Worm (Caenorhabditis elegans) whole organism, mixed stage, embryonic: ENCODE measurements around the gene col-124.

ENCODE experiments used
- M03D4.4 ChIP-seq: sonication (generic microtip); optimal IDR thresholded peaks from 2 replicates; lab custom pipeline; 2017; ENCODE audit warnings: mild to moderate bottlenecking, missing genetic modification characterization, missing compliant biosample characterization
- bed-3 ChIP-seq: fragments of 200-800 bp; sonication (Bioruptor generic); optimal IDR thresholded peaks from 3 replicates; lab custom pipeline; 2018; ENCODE audit warnings: mild to moderate bottlenecking, missing genetic modification characterization, moderate library complexity, missing compliant biosample characterization
- blmp-1 ChIP-seq: fragments of 150-350 bp; optimal IDR thresholded peaks from 2 replicates; lab custom pipeline; 2014; ENCODE audit warnings: missing biosample characterization, missing genetic modification characterization
- ceh-39 ChIP-seq: fragments of 150-350 bp; optimal IDR thresholded peaks from 2 replicates; lab custom pipeline; 2014; ENCODE audit warnings: missing biosample characterization, missing genetic modification characterization
- ceh-43 ChIP-seq: fragments of 200-800 bp; sonication (Bioruptor generic); optimal IDR thresholded peaks from 2 replicates; lab custom pipeline; 2018; ENCODE audit warnings: mild to moderate bottlenecking, missing genetic modification characterization, moderate library complexity, missing compliant biosample characterization
- ceh-83 ChIP-seq: fragments of 200-800 bp; sonication (Bioruptor generic); optimal IDR thresholded peaks from 2 replicates; lab custom pipeline; 2018; ENCODE audit warnings: mild to moderate bottlenecking, missing genetic modification characterization, missing compliant biosample characterization
- cnd-1 ChIP-seq: fragments of 200-800 bp; sonication (Bioruptor generic); optimal IDR thresholded peaks from 2 replicates; lab custom pipeline; 2018; ENCODE audit warnings: mild to moderate bottlenecking, missing genetic modification characterization, missing compliant biosample characterization
- drap-1 ChIP-seq: fragments of 200-800 bp; sonication (Bioruptor generic); optimal IDR thresholded peaks from 3 replicates; lab custom pipeline; 2018; ENCODE audit warnings: mild to moderate bottlenecking, missing genetic modification characterization, missing compliant biosample characterization
- elt-1 ChIP-seq: sonication (generic microtip); optimal IDR thresholded peaks from 2 replicates; lab custom pipeline; 2017; ENCODE audit warnings: missing genetic modification characterization, mild to moderate bottlenecking, missing compliant biosample characterization, antibody characterized with exemption, moderate library complexity, borderline replicate concordance; ENCODE audit not compliant: insufficient read depth
- elt-3 ChIP-seq: fragments of 150-350 bp; optimal IDR thresholded peaks from 2 replicates; lab custom pipeline; 2014; ENCODE audit warnings: missing biosample characterization, missing genetic modification characterization
- flh-1 ChIP-seq: fragments of 200-800 bp; sonication (Bioruptor generic); optimal IDR thresholded peaks from 2 replicates; lab custom pipeline; 2018; ENCODE audit warnings: mild to moderate bottlenecking, missing genetic modification characterization, moderate library complexity, missing compliant biosample characterization
- hlh-1 ChIP-seq: fragments of 150-350 bp; optimal IDR thresholded peaks from 2 replicates; lab custom pipeline; 2014; ENCODE audit warnings: missing biosample characterization, missing genetic modification reagents, missing genetic modification characterization
- lin-13 ChIP-seq: fragments of 150-350 bp; optimal IDR thresholded peaks from 2 replicates; lab custom pipeline; 2014; ENCODE audit warnings: missing biosample characterization, missing genetic modification characterization
- lin-32 ChIP-seq: fragments of 200-800 bp; sonication (Bioruptor generic); optimal IDR thresholded peaks from 2 replicates; lab custom pipeline; 2018; ENCODE audit warnings: mild to moderate bottlenecking, missing genetic modification characterization, missing compliant biosample characterization
- lsy-2 ChIP-seq: fragments of 150-350 bp; optimal IDR thresholded peaks from 2 replicates; lab custom pipeline; 2014; ENCODE audit warnings: missing biosample characterization, missing genetic modification characterization
- mls-2 ChIP-seq: sonication (generic microtip); optimal IDR thresholded peaks from 2 replicates; lab custom pipeline; 2016; ENCODE audit warnings: mild to moderate bottlenecking, missing genetic modification characterization, moderate library complexity, missing compliant biosample characterization
- nhr-2 ChIP-seq: fragments of 150-350 bp; optimal IDR thresholded peaks from 2 replicates; lab custom pipeline; 2014; ENCODE audit warnings: missing biosample characterization, missing genetic modification characterization
- nhr-237 ChIP-seq: fragments of 150-350 bp; optimal IDR thresholded peaks from 2 replicates; lab custom pipeline; 2014; ENCODE audit warnings: missing biosample characterization, missing genetic modification characterization
- nhr-28 ChIP-seq: fragments of 150-350 bp; optimal IDR thresholded peaks from 2 replicates; lab custom pipeline; 2014; ENCODE audit warnings: missing biosample characterization, missing genetic modification characterization
- nhr-76 ChIP-seq: sonication (generic microtip); optimal IDR thresholded peaks from 2 replicates; lab custom pipeline; 2017; ENCODE audit warnings: missing biosample characterization, missing genetic modification characterization
- pha-4 ChIP-seq: fragments of 150-350 bp; optimal IDR thresholded peaks from 2 replicates; lab custom pipeline; 2018; ENCODE audit warnings: missing biosample characterization, missing genetic modification reagents, missing genetic modification characterization
- sem-2 ChIP-seq: fragments of 200-800 bp; sonication (Bioruptor generic); optimal IDR thresholded peaks from 2 replicates; lab custom pipeline; 2018; ENCODE audit warnings: mild to moderate bottlenecking, missing genetic modification characterization, missing compliant biosample characterization
- sptf-1 ChIP-seq: sonication (generic microtip); optimal IDR thresholded peaks from 2 replicates; lab custom pipeline; 2017; ENCODE audit warnings: mild to moderate bottlenecking, missing genetic modification characterization, moderate library complexity, missing compliant biosample characterization
- unc-39 ChIP-seq: fragments of 150-350 bp; optimal IDR thresholded peaks from 2 replicates; lab custom pipeline; 2014; ENCODE audit warnings: missing biosample characterization, missing genetic modification characterization
- ztf-11 ChIP-seq: fragments of 150-350 bp; optimal IDR thresholded peaks from 2 replicates; lab custom pipeline; 2014; ENCODE audit warnings: missing biosample characterization, missing genetic modification characterization

Gene col-124

ce11 chrIV:10235279-10235829 lies 19.1 kb downstream of the col-124 start, which contains the start of gene ech-9:
Gene ech-9 (minus strand): TSS chrIV:10235329.
- TF ChIP-seq blmp-1 (tag; lab: Kevin White, UChicago) = no peak

ce11 chrIV:10236106-10236505 lies 19.9 kb downstream of the col-124 start:
- TF ChIP-seq elt-1 (tag; lab: Kevin White, UChicago) (no peak), cnd-1 (tag; lab: Kevin White, UChicago) (no peak), ceh-43 (GFP tag; lab: Kevin White, UChicago) (no peak)

ce11 chrIV:10239045-10239444 lies 22.8 kb downstream of the col-124 start, which contains the start of gene ech-8:
Gene ech-8 (minus strand): TSS chrIV:10239176.
- no peak for TF ChIP-seq ceh-39 (tag; lab: Kevin White, UChicago)
- no peak for TF ChIP-seq drap-1 (GFP tag; lab: Kevin White, UChicago)
- no peak for TF ChIP-seq lin-13 (tag; lab: Kevin White, UChicago)
- no peak for TF ChIP-seq ztf-11 (tag; lab: Kevin White, UChicago)
- TF ChIP-seq lsy-2 = no peak
- no peak for TF ChIP-seq cnd-1 (tag; lab: Kevin White, UChicago)
- no peak for TF ChIP-seq mls-2 (tag; lab: Kevin White, UChicago)
- no peak for TF ChIP-seq sptf-1 (tag; lab: Kevin White, UChicago)
- TF ChIP-seq, all 35 proteins: peak for 0

- TF ChIP-seq hlh-1 (tag; lab: Kevin White, UChicago) (peak; percentile 56), nhr-2 (tag; lab: Kevin White, UChicago) (peak; percentile 93), lsy-2 (no peak)
- TF ChIP-seq, all 35 proteins: peak for 2
These were observed 25.4 kb downstream of the col-124 start, which contains the start of gene lipl-7 for ce11 chrIV:10241659-10242058. Gene lipl-7 (minus strand): TSS chrIV:10241823.

- TF ChIP-seq pha-4 (tag; lab: Kevin White, UChicago) (no peak), bed-3 (no peak), M03D4.4 (tag; lab: Kevin White, UChicago) (no peak)
- TF ChIP-seq, all 35 proteins: peak for 0
These were observed 26.3 kb downstream of the col-124 start for ce11 chrIV:10242458-10243123.

- TF ChIP-seq pha-4 (tag; lab: Kevin White, UChicago) = no peak
- TF ChIP-seq lsy-2 = no peak
- TF ChIP-seq unc-39 (tag; lab: Kevin White, UChicago) = no peak
- no peak for TF ChIP-seq sptf-1 (tag; lab: Kevin White, UChicago)
- TF ChIP-seq elt-3 = no peak
- TF ChIP-seq nhr-237 (tag; lab: Kevin White, UChicago) = no peak
- TF ChIP-seq nhr-2 (tag; lab: Kevin White, UChicago) = no peak
- no peak for TF ChIP-seq hlh-1 (tag; lab: Kevin White, UChicago)
- TF ChIP-seq lin-13 (tag; lab: Kevin White, UChicago) = no peak
- TF ChIP-seq lin-32 (GFP tag; lab: Kevin White, UChicago) = no peak
- no peak for TF ChIP-seq nhr-28 (tag; lab: Kevin White, UChicago)
- no peak for TF ChIP-seq flh-1 (GFP tag; lab: Kevin White, UChicago)
- TF ChIP-seq ceh-83 (GFP tag; lab: Kevin White, UChicago) = no peak
- no peak for TF ChIP-seq M03D4.4 (tag; lab: Kevin White, UChicago)
- TF ChIP-seq nhr-76 = no peak
- TF ChIP-seq, all 35 proteins: peak for 0
These were observed 27.0 kb downstream of the col-124 start, which contains the start of gene tkt-1 for ce11 chrIV:10243276-10243675. Gene tkt-1 (plus strand): TSS chrIV:10243612.

ce11 chrIV:10245666-10246210 lies 29.5 kb downstream of the col-124 start, which contains the start of gene F01G10.10:
Gene F01G10.10 (plus strand): TSS chrIV:10246160.
- no peak for TF ChIP-seq sem-2
- TF ChIP-seq blmp-1 (tag; lab: Kevin White, UChicago) = peak; percentile 66
- TF ChIP-seq, all 35 proteins: peak for 1
